Worm (Caenorhabditis elegans) whole organism, L4 larva: Measurements from ENCODE around the gene Y48C3A.14.
A peak's percentile ranks its signal among the peaks of the same experiment; 100 is the strongest.

Source experiments
- F44E2.7 ChIP-seq: fragments of 200-800 bp; sonication (Bioruptor generic); IDR thresholded peaks from 2 replicates; pipeline ENCODE4 v2.1.2; 2022; ENCODE audit warnings: missing genetic modification characterization, missing compliant biosample characterization
- T20F7.1 ChIP-seq: fragments of 200-800 bp; sonication (Bioruptor generic); optimal IDR thresholded peaks from 2 replicates; lab custom pipeline; 2018; ENCODE audit warnings: mild to moderate bottlenecking, missing genetic modification characterization, missing compliant biosample characterization
- Y105C5A.15 ChIP-seq: fragments of 200-800 bp; sonication (Bioruptor generic); IDR thresholded peaks from 2 replicates; pipeline ENCODE4 v1.3.6; 2022; ENCODE audit warnings: missing genetic modification characterization, missing compliant biosample characterization
- Y5F2A.4 ChIP-seq: fragments of 200-800 bp; sonication (Bioruptor generic); optimal IDR thresholded peaks from 2 replicates; lab custom pipeline; 2018; ENCODE audit warnings: mild to moderate bottlenecking, missing genetic modification characterization, missing compliant biosample characterization
- aha-1 ChIP-seq: fragments of 150-350 bp; peaks from one replicate; lab custom pipeline; 2014; ENCODE audit warnings: missing biosample characterization, missing genetic modification characterization
- ama-1 ChIP-seq: fragments of 150-350 bp; optimal IDR thresholded peaks from 2 replicates; lab custom pipeline; 2014; ENCODE audit warnings: inconsistent platforms, mixed read lengths
- attf-4 ChIP-seq: sonication (generic microtip); optimal IDR thresholded peaks from 3 replicates; lab custom pipeline; 2017; ENCODE audit warnings: missing biosample characterization, missing genetic modification characterization
- ceh-32 ChIP-seq: sonication (generic microtip); optimal IDR thresholded peaks from 2 replicates; lab custom pipeline; 2016; ENCODE audit warnings: mild to moderate bottlenecking, missing genetic modification characterization, missing compliant biosample characterization; ENCODE audit not compliant: poor library complexity
- ctbp-1 ChIP-seq: fragments of 200-800 bp; sonication (Bioruptor generic); IDR thresholded peaks from 2 replicates; pipeline ENCODE4 v1.3.6; 2022; ENCODE audit warnings: missing genetic modification reagents, missing genetic modification characterization, missing compliant biosample characterization
- daf-16 ChIP-seq, 3 experiments: sonication (generic microtip); optimal IDR thresholded peaks; 2 replicates each; lab custom pipeline; 2016 to 2017; ENCODE audit warnings: missing genetic modification characterization in 3 of 3, missing genetic modification reagents in 3 of 3, mild to moderate bottlenecking in 2 of 3, missing compliant biosample characterization in 2 of 3, missing biosample characterization in 1 of 3, moderate library complexity in 1 of 3
- daf-19 ChIP-seq: fragments of 200-800 bp; sonication (Bioruptor generic); conservative IDR thresholded peaks from 2 replicates; pipeline ENCODE4 v1.3.6; 2022; ENCODE audit warnings: missing genetic modification characterization, missing compliant biosample characterization
- dpl-1 ChIP-seq: fragments of 150-350 bp; optimal IDR thresholded peaks from 2 replicates; lab custom pipeline; 2014; ENCODE audit warnings: missing biosample characterization, missing genetic modification reagents, missing genetic modification characterization
- egl-27 ChIP-seq: sonication (generic microtip); optimal IDR thresholded peaks from 3 replicates; lab custom pipeline; 2017; ENCODE audit warnings: missing biosample characterization, missing genetic modification reagents, missing genetic modification characterization
- fos-1 ChIP-seq: fragments of 150-350 bp; optimal IDR thresholded peaks from 2 replicates; lab custom pipeline; 2014; ENCODE audit warnings: missing biosample characterization, missing genetic modification characterization
- gei-8 ChIP-seq: fragments of 200-800 bp; sonication (Bioruptor generic); optimal IDR thresholded peaks from 2 replicates; lab custom pipeline; 2018; ENCODE audit warnings: mild to moderate bottlenecking, missing genetic modification characterization, missing compliant biosample characterization
- hif-1 ChIP-seq, 2 experiments: sonication (generic microtip); optimal IDR thresholded peaks; 2 replicates each; lab custom pipeline; 2016 to 2017; ENCODE audit warnings: missing compliant biosample characterization in 2 of 2, missing genetic modification characterization in 2 of 2, missing genetic modification reagents in 2 of 2, missing genotype in 2 of 2, mild to moderate bottlenecking in 1 of 2
- hlh-30 ChIP-seq: sonication (generic microtip); optimal IDR thresholded peaks from 2 replicates; lab custom pipeline; 2017; ENCODE audit warnings: antibody characterized with exemption, mild to moderate bottlenecking, missing genetic modification characterization, missing compliant biosample characterization; ENCODE audit not compliant: insufficient read depth
- hmg-1.1 ChIP-seq: fragments of 200-800 bp; sonication (Bioruptor generic); IDR thresholded peaks from 2 replicates; pipeline ENCODE4 v1.3.6; 2022; ENCODE audit warnings: missing genetic modification reagents, missing genetic modification characterization, missing compliant biosample characterization
- lin-1 ChIP-seq: fragments of 200-800 bp; sonication (Bioruptor generic); IDR thresholded peaks from 2 replicates; pipeline ENCODE4 v1.3.6; 2022; ENCODE audit warnings: missing genetic modification reagents, missing genetic modification characterization, missing compliant biosample characterization
- lin-13 ChIP-seq: fragments of 150-350 bp; optimal IDR thresholded peaks from 2 replicates; lab custom pipeline; 2014; ENCODE audit warnings: missing biosample characterization, missing genetic modification reagents, missing genetic modification characterization
- lin-38 ChIP-seq: fragments of 200-800 bp; sonication (Bioruptor generic); IDR thresholded peaks from 2 replicates; pipeline ENCODE4 v1.3.6; 2022; ENCODE audit warnings: missing genetic modification reagents, missing genetic modification characterization, missing compliant biosample characterization
- lir-3 ChIP-seq: sonication (generic microtip); optimal IDR thresholded peaks from 2 replicates; lab custom pipeline; 2016; ENCODE audit warnings: mild to moderate bottlenecking, missing genetic modification characterization, missing compliant biosample characterization
- mes-2 ChIP-seq: sonication (generic microtip); optimal IDR thresholded peaks from 2 replicates; lab custom pipeline; 2016; ENCODE audit warnings: missing genotype, mild to moderate bottlenecking, missing genetic modification characterization, missing compliant biosample characterization; ENCODE audit not compliant: poor library complexity, severe bottlenecking
- mxl-2 ChIP-seq: fragments of 200-800 bp; sonication (Bioruptor generic); conservative IDR thresholded peaks from 2 replicates; pipeline ENCODE4 v1.3.6; 2022; ENCODE audit warnings: missing genetic modification reagents, missing genetic modification characterization, missing compliant biosample characterization
- mxl-3 ChIP-seq: fragments of 200-800 bp; sonication (Bioruptor generic); optimal IDR thresholded peaks from 2 replicates; lab custom pipeline; 2018; ENCODE audit warnings: mild to moderate bottlenecking, missing genetic modification characterization, missing compliant biosample characterization
- nhr-102 ChIP-seq: sonication (generic microtip); optimal IDR thresholded peaks from 2 replicates; lab custom pipeline; 2016; ENCODE audit warnings: mild to moderate bottlenecking, missing genetic modification characterization, moderate library complexity, missing compliant biosample characterization
- nhr-25 ChIP-seq: sonication (generic microtip); optimal IDR thresholded peaks from 2 replicates; lab custom pipeline; 2017; ENCODE audit warnings: missing genetic modification characterization, mild to moderate bottlenecking, missing compliant biosample characterization, antibody characterized with exemption, moderate library complexity, borderline replicate concordance; ENCODE audit not compliant: insufficient read depth
- nhr-28 ChIP-seq: fragments of 150-350 bp; optimal IDR thresholded peaks from 2 replicates; lab custom pipeline; 2014; ENCODE audit warnings: missing biosample characterization, missing genetic modification characterization
- nhr-6 ChIP-seq: fragments of 150-350 bp; optimal IDR thresholded peaks from 2 replicates; lab custom pipeline; 2014; ENCODE audit warnings: missing biosample characterization, missing genetic modification characterization
- nhr-77 ChIP-seq: fragments of 150-350 bp; optimal IDR thresholded peaks from 2 replicates; lab custom pipeline; 2014; ENCODE audit warnings: missing biosample characterization, missing genetic modification characterization
- pha-4 ChIP-seq, 2 experiments: fragments of 150-350 bp in 1 of 2; fragments of 200-800 bp in 1 of 2; sonication (Bioruptor generic) in 1 of 2; IDR thresholded peaks in 1 of 2; optimal IDR thresholded peaks in 1 of 2; 2 replicates each; pipeline versions ENCODE4 v1.3.6 to Lab custom; 2014 to 2022; ENCODE audit warnings: missing genetic modification characterization in 2 of 2, missing genetic modification reagents in 2 of 2, missing biosample characterization in 1 of 2, missing compliant biosample characterization in 1 of 2
- php-3 ChIP-seq: fragments of 200-800 bp; sonication (Bioruptor generic); IDR thresholded peaks from 2 replicates; pipeline ENCODE4 v1.3.6; 2022; ENCODE audit warnings: missing genetic modification reagents, missing genetic modification characterization, missing compliant biosample characterization
- rbr-2 ChIP-seq: sonication (generic microtip); optimal IDR thresholded peaks from 2 replicates; lab custom pipeline; 2016; ENCODE audit warnings: missing genotype, missing genetic modification characterization, missing compliant biosample characterization
- set-16 ChIP-seq: fragments of 200-800 bp; sonication (Bioruptor generic); IDR thresholded peaks from 2 replicates; pipeline ENCODE4 v1.3.6; 2022; ENCODE audit warnings: missing genetic modification reagents, missing genetic modification characterization, missing compliant biosample characterization
- skn-1 ChIP-seq: fragments of 150-350 bp; optimal IDR thresholded peaks from 2 replicates; lab custom pipeline; 2014; ENCODE audit warnings: missing biosample characterization, missing genetic modification characterization
- snpc-1.2 ChIP-seq: fragments of 200-800 bp; sonication (Bioruptor generic); IDR thresholded peaks from 2 replicates; pipeline ENCODE4 v1.3.6; 2022; ENCODE audit warnings: missing genetic modification reagents, missing genetic modification characterization, missing compliant biosample characterization
- snpc-4 ChIP-seq: fragments of 150-350 bp; optimal IDR thresholded peaks from 2 replicates; lab custom pipeline; 2014; ENCODE audit warnings: missing biosample characterization, missing genetic modification characterization
- spr-1 ChIP-seq: sonication (generic microtip); optimal IDR thresholded peaks from 2 replicates; lab custom pipeline; 2016; ENCODE audit warnings: mild to moderate bottlenecking, missing genetic modification characterization, missing compliant biosample characterization
- spr-3 ChIP-seq: fragments of 200-800 bp; sonication (Bioruptor generic); optimal IDR thresholded peaks from 2 replicates; lab custom pipeline; 2018; ENCODE audit warnings: mild to moderate bottlenecking, missing genetic modification characterization, missing compliant biosample characterization
- unc-62 ChIP-seq, 3 experiments: fragments of 150-350 bp in 1 of 3; sonication (generic microtip); optimal IDR thresholded peaks in 2 of 3; peaks in 1 of 3; 1 replicate in 1 of 3; 2 replicates in 2 of 3; lab custom pipeline; 2014 to 2017; ENCODE audit warnings: missing biosample characterization in 3 of 3, missing genetic modification characterization in 3 of 3, missing genetic modification reagents in 3 of 3, missing genotype in 1 of 3
- ztf-11 ChIP-seq: fragments of 150-350 bp; optimal IDR thresholded peaks from 2 replicates; lab custom pipeline; 2014; ENCODE audit warnings: missing biosample characterization, missing genetic modification characterization
- ztf-7 ChIP-seq: fragments of 150-350 bp; optimal IDR thresholded peaks from 2 replicates; lab custom pipeline; 2014; ENCODE audit warnings: missing biosample characterization, missing genetic modification characterization

The Y48C3A.14 gene

ce11 chrII:13369231-13369630, 20.3 kb upstream of the Y48C3A.14 start, which contains the start of gene Y48C3A.20 (continued):
- TF ChIP-seq T20F7.1 (GFP tag; lab: Kevin White, UChicago): peak; percentile 61
- TF ChIP-seq egl-27 (tag; lab: Kevin White, UChicago): no peak
- no peak for TF ChIP-seq php-3
- no peak for TF ChIP-seq nhr-102
- TF ChIP-seq attf-4 (tag; lab: Kevin White, UChicago): no peak
- 0 out of 2 replicates have a peak, but pooled peaks have one; percentile 36 for TF ChIP-seq pha-4 (GFP tag; IDR thresholded peaks at IDR 0.05; lab: Robert Waterston, UW)
- TF ChIP-seq pha-4 (tag; optimal IDR thresholded peaks at IDR 0.05; lab: Kevin White, UChicago): peak; percentile 82
- peak; percentile 33 for TF ChIP-seq nhr-28 (tag; lab: Kevin White, UChicago)
- TF ChIP-seq daf-19 (GFP tag; lab: Robert Waterston, UW): no peak
- no peak for TF ChIP-seq nhr-25
- no peak for TF ChIP-seq spr-3 (GFP tag; lab: Kevin White, UChicago)
- TF ChIP-seq lin-38 (GFP tag; lab: Robert Waterston, UW): peak; percentile 71
- no peak for TF ChIP-seq lir-3 (tag; lab: Kevin White, UChicago)
- no peak for TF ChIP-seq set-16 (GFP tag; lab: Robert Waterston, UW)
- no peak for TF ChIP-seq unc-62 (GFP tag; optimal IDR thresholded peaks at IDR 0.05 in 1 of 2; lab: Kevin White, UChicago)
- TF ChIP-seq unc-62 (tag; optimal IDR thresholded peaks at IDR 0.05; lab: Kevin White, UChicago): no peak
- no peak for TF ChIP-seq mes-2
- TF ChIP-seq mxl-3 (GFP tag; lab: Kevin White, UChicago): no peak
- no peak for TF ChIP-seq mxl-2 (GFP tag; lab: Robert Waterston, UW)
- no peak for TF ChIP-seq ama-1 (lab: Kevin White, UChicago)
- no peak for TF ChIP-seq snpc-4 (tag; lab: Kevin White, UChicago)
- peak; percentile 32 for TF ChIP-seq hlh-30 (tag; lab: Kevin White, UChicago)
- TF ChIP-seq ztf-7 (tag; lab: Kevin White, UChicago): peak; percentile 64
- peak; percentile 59; the same call in 1 of the 2 replicates for TF ChIP-seq snpc-1.2
- no peak for TF ChIP-seq nhr-77 (tag; lab: Kevin White, UChicago)
- peak; percentile 11 for TF ChIP-seq spr-1 (tag; lab: Kevin White, UChicago)
- TF ChIP-seq lin-13: peak; percentile 20
- TF ChIP-seq ceh-32 (tag; lab: Kevin White, UChicago): no peak
- no peak for TF ChIP-seq fos-1 (tag; lab: Kevin White, UChicago)
- no peak; the same call in 1 of the 2 replicates for TF ChIP-seq ctbp-1 (GFP tag; lab: Robert Waterston, UW)
- no peak for TF ChIP-seq Y5F2A.4
- no peak for TF ChIP-seq ztf-11 (tag; lab: Kevin White, UChicago)
- TF ChIP-seq hmg-1.1: peak; percentile 44; the same call in 1 of the 2 replicates
- TF ChIP-seq hif-1 (tag; optimal IDR thresholded peaks at IDR 0.05; lab: Kevin White, UChicago): no peak
- no peak for TF ChIP-seq skn-1 (tag; lab: Kevin White, UChicago)
- peak; percentile 8 for TF ChIP-seq nhr-6 (tag; lab: Kevin White, UChicago)
- no peak for TF ChIP-seq daf-16 (GFP tag; optimal IDR thresholded peaks at IDR 0.05; lab: Kevin White, UChicago)
- peak; percentile 53 for TF ChIP-seq daf-16 (tag; optimal IDR thresholded peaks at IDR 0.05; lab: Kevin White, UChicago)
- TF ChIP-seq dpl-1 (GFP tag; lab: Kevin White, UChicago): peak; percentile 81
- no peak for TF ChIP-seq F44E2.7 (GFP tag; lab: Robert Waterston, UW)
- no peak for TF ChIP-seq Y105C5A.15 (GFP tag; lab: Robert Waterston, UW)
- no peak for TF ChIP-seq gei-8 (GFP tag; lab: Kevin White, UChicago)
- peak; percentile 46 for TF ChIP-seq aha-1
- peak; percentile 47 for TF ChIP-seq rbr-2 (tag; lab: Kevin White, UChicago)
- no peak for TF ChIP-seq lin-1 (GFP tag; lab: Robert Waterston, UW)
